Worm (Caenorhabditis elegans): ENCODE measurements around the gene B0336.13.

ce11 chrIII:5711881-5712643 is 18.2 kb downstream of the B0336.13 start:
- TF ChIP-seq dao-5 (tag; optimal IDR thresholded peaks at IDR 0.05), result no peak
- TF ChIP-seq him-1 (tag; optimal IDR thresholded peaks at IDR 0.05), result no peak
- no peak for TF ChIP-seq W03F9.2 (tag; optimal IDR thresholded peaks at IDR 0.05)
